Worm (Caenorhabditis elegans) whole organism, mixed stage, embryonic: ENCODE results near the gene Y94H6A.3.

ENCODE experiments used
- ceh-39 ChIP-seq: fragments of 150-350 bp; optimal IDR thresholded peaks from 2 replicates; lab custom pipeline; 2014; ENCODE audit warnings: missing biosample characterization, missing genetic modification characterization
- lsy-2 ChIP-seq: fragments of 150-350 bp; optimal IDR thresholded peaks from 2 replicates; lab custom pipeline; 2014; ENCODE audit warnings: missing biosample characterization, missing genetic modification characterization
- nhr-12 ChIP-seq: fragments of 150-350 bp; optimal IDR thresholded peaks from 2 replicates; lab custom pipeline; 2014; ENCODE audit warnings: missing biosample characterization, missing genetic modification characterization
- nhr-237 ChIP-seq: fragments of 150-350 bp; optimal IDR thresholded peaks from 2 replicates; lab custom pipeline; 2014; ENCODE audit warnings: missing biosample characterization, missing genetic modification characterization
- nhr-28 ChIP-seq: fragments of 150-350 bp; optimal IDR thresholded peaks from 2 replicates; lab custom pipeline; 2014; ENCODE audit warnings: missing biosample characterization, missing genetic modification characterization
- snpc-4 ChIP-seq: fragments of 150-350 bp; optimal IDR thresholded peaks from 2 replicates; lab custom pipeline; 2014; ENCODE audit warnings: missing biosample characterization, missing genetic modification characterization
- tbx-8 ChIP-seq: fragments of 200-800 bp; sonication (Bioruptor generic); optimal IDR thresholded peaks from 2 replicates; lab custom pipeline; 2018; ENCODE audit warnings: mild to moderate bottlenecking, missing genetic modification characterization, moderate library complexity, missing compliant biosample characterization
- unc-39 ChIP-seq: fragments of 150-350 bp; optimal IDR thresholded peaks from 2 replicates; lab custom pipeline; 2014; ENCODE audit warnings: missing biosample characterization, missing genetic modification characterization
- unc-62 ChIP-seq: fragments of 150-350 bp; optimal IDR thresholded peaks from 2 replicates; lab custom pipeline; 2014; ENCODE audit warnings: missing biosample characterization, missing genetic modification reagents, missing genetic modification characterization
- ztf-11 ChIP-seq: fragments of 150-350 bp; optimal IDR thresholded peaks from 2 replicates; lab custom pipeline; 2014; ENCODE audit warnings: missing biosample characterization, missing genetic modification characterization

DNA sequence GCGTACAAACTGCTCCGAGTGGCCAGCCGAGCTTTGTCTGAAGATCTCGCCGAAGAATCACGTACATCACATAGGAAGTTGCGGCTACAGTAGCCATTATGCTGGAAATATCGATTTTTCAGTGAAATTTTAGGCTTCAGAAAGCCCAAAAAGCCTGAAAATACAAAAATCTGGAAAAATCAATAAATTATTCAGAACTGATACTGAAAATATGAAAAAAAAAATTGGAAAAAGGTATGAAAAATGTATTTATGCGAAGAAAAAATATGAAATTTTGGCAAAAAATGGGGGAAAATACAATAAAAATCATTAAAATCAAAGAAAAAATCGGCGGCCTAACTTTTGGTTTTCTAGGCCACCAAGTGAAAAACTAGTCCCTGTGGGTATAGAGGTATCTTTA lies 36.6 kb downstream of the Y94H6A.3 start, which contains the start of gene Y94H6A.12:
- TF ChIP-seq unc-62 (GFP tag; lab: Kevin White, UChicago) (no peak), ztf-11 (tag; lab: Kevin White, UChicago) (no peak), snpc-4 (tag; lab: Kevin White, UChicago) (no peak), nhr-237 (tag; lab: Kevin White, UChicago) (no peak), lsy-2 (tag; lab: Kevin White, UChicago) (no peak), ceh-39 (tag; lab: Kevin White, UChicago) (no peak), nhr-28 (tag; lab: Kevin White, UChicago) (no peak), unc-39 (tag; lab: Kevin White, UChicago) (no peak), tbx-8 (GFP tag; lab: Kevin White, UChicago) (no peak), nhr-12 (tag; lab: Kevin White, UChicago) (no peak)
